Worm (Caenorhabditis elegans) whole organism, late embryonic: ENCODE data around the gene pinn-1.
"Not testable (repeated sequence)": the region's sequence is repeated elsewhere in the genome, so short reads cannot be mapped to it uniquely, and the experiment has no call there.

ENCODE experiments used
- C38D4.7 ChIP-seq: fragments of 200-800 bp; sonication (Bioruptor generic); optimal IDR thresholded peaks from 2 replicates; lab custom pipeline; 2018; ENCODE audit warnings: mild to moderate bottlenecking, missing genetic modification characterization, moderate library complexity, missing compliant biosample characterization
- ahr-1 ChIP-seq: sonication (generic microtip); optimal IDR thresholded peaks from 2 replicates; lab custom pipeline; 2016; ENCODE audit warnings: missing genetic modification characterization, missing compliant biosample characterization
- ceh-2 ChIP-seq: sonication (generic microtip); optimal IDR thresholded peaks from 2 replicates; lab custom pipeline; 2016; ENCODE audit warnings: missing genotype, missing genetic modification characterization, missing compliant biosample characterization
- ceh-48 ChIP-seq: sonication (generic microtip); optimal IDR thresholded peaks from 2 replicates; lab custom pipeline; 2016; ENCODE audit warnings: missing genetic modification characterization, inconsistent platforms, missing compliant biosample characterization
- ceh-9 ChIP-seq: sonication (generic microtip); optimal IDR thresholded peaks from 2 replicates; lab custom pipeline; 2016; ENCODE audit warnings: mild to moderate bottlenecking, missing genetic modification characterization, inconsistent platforms, missing compliant biosample characterization
- dve-1 ChIP-seq: sonication (generic microtip); optimal IDR thresholded peaks from 2 replicates; lab custom pipeline; 2017; ENCODE audit warnings: antibody characterized with exemption, mild to moderate bottlenecking, missing genetic modification characterization, missing compliant biosample characterization
- elt-2 ChIP-seq: sonication (generic microtip); optimal IDR thresholded peaks from 2 replicates; lab custom pipeline; 2016; ENCODE audit warnings: missing genetic modification reagents, missing genetic modification characterization, missing compliant biosample characterization
- fax-1 ChIP-seq: sonication (generic microtip); optimal IDR thresholded peaks from 2 replicates; lab custom pipeline; 2016; ENCODE audit warnings: missing genotype, missing genetic modification characterization, missing compliant biosample characterization
- fkh-6 ChIP-seq: sonication (generic microtip); optimal IDR thresholded peaks from 2 replicates; lab custom pipeline; 2016; ENCODE audit warnings: missing genetic modification characterization, missing compliant biosample characterization
- lin-11 ChIP-seq: fragments of 200-800 bp; sonication (Bioruptor generic); optimal IDR thresholded peaks from 2 replicates; lab custom pipeline; 2018; ENCODE audit warnings: mild to moderate bottlenecking, missing genetic modification characterization, missing compliant biosample characterization
- madf-2 ChIP-seq: sonication (generic microtip); optimal IDR thresholded peaks from 2 replicates; lab custom pipeline; 2017; ENCODE audit warnings: missing genetic modification characterization, missing compliant biosample characterization
- nfya-1 ChIP-seq: sonication (generic microtip); optimal IDR thresholded peaks from 2 replicates; lab custom pipeline; 2017; ENCODE audit warnings: missing genetic modification characterization, mild to moderate bottlenecking, missing compliant biosample characterization, antibody characterized with exemption, moderate library complexity
- npax-4 ChIP-seq: sonication (generic microtip); optimal IDR thresholded peaks from 2 replicates; lab custom pipeline; 2016; ENCODE audit warnings: missing genetic modification characterization, missing compliant biosample characterization
- odd-2 ChIP-seq: sonication (generic microtip); optimal IDR thresholded peaks from 2 replicates; lab custom pipeline; 2017; ENCODE audit warnings: antibody characterized with exemption, mild to moderate bottlenecking, missing genetic modification characterization, missing compliant biosample characterization
- pax-1 ChIP-seq: fragments of 150-350 bp; optimal IDR thresholded peaks from 2 replicates; lab custom pipeline; 2014; ENCODE audit warnings: missing biosample characterization, missing genetic modification characterization
- pha-2 ChIP-seq: sonication (generic microtip); optimal IDR thresholded peaks from 2 replicates; lab custom pipeline; 2017; ENCODE audit warnings: mild to moderate bottlenecking, missing genetic modification characterization, missing compliant biosample characterization
- ref-2 ChIP-seq: sonication (generic microtip); optimal IDR thresholded peaks from 2 replicates; lab custom pipeline; 2016; ENCODE audit warnings: missing genetic modification characterization, missing compliant biosample characterization
- rnt-1 ChIP-seq: sonication (generic microtip); optimal IDR thresholded peaks from 2 replicates; lab custom pipeline; 2016; ENCODE audit warnings: missing genetic modification characterization, missing compliant biosample characterization
- tbx-2 ChIP-seq: sonication (generic microtip); optimal IDR thresholded peaks from 2 replicates; lab custom pipeline; 2016; ENCODE audit warnings: missing genetic modification characterization, missing compliant biosample characterization
- unc-42 ChIP-seq: sonication (generic microtip); optimal IDR thresholded peaks from 2 replicates; lab custom pipeline; 2016; ENCODE audit warnings: missing genotype, missing genetic modification characterization, missing compliant biosample characterization
- unc-55 ChIP-seq: sonication (generic microtip); optimal IDR thresholded peaks from 2 replicates; lab custom pipeline; 2017; ENCODE audit warnings: missing biosample characterization, missing genetic modification reagents, missing genetic modification characterization
- unc-86 ChIP-seq: sonication (generic microtip); optimal IDR thresholded peaks from 2 replicates; lab custom pipeline; 2016; ENCODE audit warnings: missing genetic modification characterization, missing compliant biosample characterization

pinn-1 gene

DNA sequence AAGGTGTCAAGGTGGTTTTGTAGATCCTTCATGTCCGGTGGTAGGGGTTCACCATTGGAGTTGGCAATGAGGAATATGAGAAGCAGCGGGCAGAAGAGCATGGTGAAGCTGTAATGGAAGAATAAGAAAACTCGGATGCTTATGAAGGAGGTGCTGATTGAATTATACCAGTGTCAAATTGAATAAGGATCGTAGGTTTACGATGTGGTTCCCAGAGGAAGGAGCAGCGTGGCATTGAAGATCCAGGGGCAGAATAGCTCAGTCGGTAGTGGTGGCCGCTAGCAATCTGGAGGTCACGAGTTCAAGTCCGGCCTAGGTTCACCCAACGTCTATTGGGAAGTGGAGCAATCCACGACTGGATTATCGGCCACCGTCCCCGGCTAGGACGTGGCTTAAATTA, 47.3 kb downstream of the pinn-1 start, which contains the start of gene Y110A2AL.6:
Y110A2AL.6 (minus strand) TSS at position 101 of the 400 bp plus-strand sequence.
- TF ChIP-seq tbx-2 (tag; lab: Kevin White, UChicago) (no peak), dve-1 (tag; lab: Kevin White, UChicago) (no peak), pax-1 (tag; lab: Kevin White, UChicago) (no peak), ref-2 (tag; lab: Kevin White, UChicago) (no peak), rnt-1 (no peak), ceh-9 (tag; lab: Kevin White, UChicago) (no peak), unc-42 (tag; lab: Kevin White, UChicago) (no peak), madf-2 (tag; lab: Kevin White, UChicago) (no peak), nfya-1 (tag; lab: Kevin White, UChicago) (no peak), fkh-6 (no peak), ceh-48 (no peak), odd-2 (tag; lab: Kevin White, UChicago) (no peak), elt-2 (tag; lab: Kevin White, UChicago) (no peak), lin-11 (no peak), unc-86 (tag; lab: Kevin White, UChicago) (no peak), ahr-1 (tag; lab: Kevin White, UChicago) (no peak), unc-55 (no peak), npax-4 (tag; lab: Kevin White, UChicago) (no peak)

DNA sequence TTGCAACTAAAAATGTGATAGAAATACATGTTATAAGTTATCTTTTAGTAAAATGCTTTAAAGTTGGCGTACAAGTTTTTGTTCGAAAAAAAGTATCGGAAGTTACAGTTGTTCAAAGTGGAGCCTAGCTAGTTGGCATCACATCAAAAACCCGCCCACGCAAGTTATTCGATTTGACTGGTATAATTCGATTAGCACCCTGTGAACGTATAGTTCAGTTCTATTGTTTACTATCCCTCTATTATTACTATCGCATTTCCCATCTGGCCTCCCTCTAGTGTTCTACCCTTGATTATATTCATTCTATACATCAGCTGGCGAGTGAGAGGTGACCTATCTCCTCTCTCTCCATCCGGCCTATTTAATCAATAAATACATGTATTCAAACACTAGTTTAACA, 49.8 kb downstream of the pinn-1 start, which contains the start of gene Y110A2AL.4:
Y110A2AL.4 (plus strand) TSS at position 301 of the 400 bp plus-strand sequence.
- not testable (repeated sequence) for TF ChIP-seq fax-1 (tag; lab: Kevin White, UChicago); C38D4.7 (GFP tag; lab: Kevin White, UChicago); pha-2 (tag; lab: Kevin White, UChicago)

DNA sequence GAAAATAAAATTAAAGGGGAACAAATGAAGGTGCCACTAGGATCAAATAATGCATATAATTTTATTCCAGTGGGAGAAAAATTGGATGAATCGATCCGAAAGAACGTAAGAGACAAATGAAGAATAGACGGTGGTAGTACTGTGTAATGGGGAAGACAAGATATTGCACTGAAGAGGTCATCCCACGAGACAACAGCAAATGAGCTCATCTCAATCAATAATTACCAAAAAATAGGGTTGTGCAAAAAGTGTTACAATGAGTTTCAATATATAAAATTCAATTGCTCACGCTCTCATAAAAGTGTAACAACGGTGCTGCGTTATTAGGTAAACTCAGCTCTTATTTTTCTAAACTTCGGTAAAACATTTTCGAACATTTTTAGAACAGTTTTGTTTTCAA, 52.0 kb downstream of the pinn-1 start, which contains the start of gene K12H6.7:
K12H6.7 (minus strand) TSS at position 101 of the 400 bp plus-strand sequence.
- TF ChIP-seq ceh-2 (tag; lab: Kevin White, UChicago): no peak
